Worm (Caenorhabditis elegans) whole organism, L3 larva: ENCODE results near the gene spp-8.

Experiments
- R02D3.7 ChIP-seq: fragments of 150-350 bp; optimal IDR thresholded peaks from 2 replicates; lab custom pipeline; 2014; ENCODE audit warnings: missing biosample characterization, missing genetic modification characterization
- ceh-28 ChIP-seq: fragments of 150-350 bp; optimal IDR thresholded peaks from 2 replicates; lab custom pipeline; 2014; ENCODE audit warnings: missing biosample characterization, missing genetic modification reagents, missing genetic modification characterization
- ceh-82 ChIP-seq: fragments of 150-350 bp; optimal IDR thresholded peaks from 2 replicates; lab custom pipeline; 2014; ENCODE audit warnings: missing biosample characterization, missing genetic modification characterization
- egl-27 ChIP-seq: sonication (generic microtip); optimal IDR thresholded peaks from 4 replicates; lab custom pipeline; 2017; ENCODE audit warnings: missing biosample characterization, missing genetic modification reagents, missing genetic modification characterization
- elt-3 ChIP-seq, 3 experiments: fragments of 150-350 bp in 1 of 3; sonication (generic microtip) in 2 of 3; optimal IDR thresholded peaks; 2 replicates in 2 of 3; 4 replicates in 1 of 3; lab custom pipeline; 2014 to 2017; ENCODE audit warnings: missing biosample characterization in 3 of 3, missing genetic modification characterization in 3 of 3
- lin-15B ChIP-seq: fragments of 150-350 bp; optimal IDR thresholded peaks from 2 replicates; lab custom pipeline; 2014; ENCODE audit warnings: missing biosample characterization, missing genetic modification characterization
- nhr-12 ChIP-seq: fragments of 150-350 bp; optimal IDR thresholded peaks from 2 replicates; lab custom pipeline; 2014; ENCODE audit warnings: missing biosample characterization, missing genetic modification characterization
- nhr-23 ChIP-seq: fragments of 150-350 bp; optimal IDR thresholded peaks from 2 replicates; lab custom pipeline; 2014; ENCODE audit warnings: missing biosample characterization, missing genetic modification reagents, missing genetic modification characterization
- nhr-25 ChIP-seq: sonication (generic microtip); optimal IDR thresholded peaks from 2 replicates; lab custom pipeline; 2017; ENCODE audit warnings: missing biosample characterization, missing genetic modification characterization
- nhr-28 ChIP-seq: fragments of 150-350 bp; optimal IDR thresholded peaks from 2 replicates; lab custom pipeline; 2014; ENCODE audit warnings: missing biosample characterization, missing genetic modification characterization
- pha-4 ChIP-seq: fragments of 150-350 bp; optimal IDR thresholded peaks from 2 replicates; lab custom pipeline; 2014; ENCODE audit warnings: missing biosample characterization, missing genetic modification reagents, missing genetic modification characterization
- ztf-11 ChIP-seq: fragments of 150-350 bp; optimal IDR thresholded peaks from 2 replicates; lab custom pipeline; 2014; ENCODE audit warnings: missing biosample characterization, missing genetic modification characterization
- ztf-4 ChIP-seq: fragments of 150-350 bp; optimal IDR thresholded peaks from 2 replicates; lab custom pipeline; 2014; ENCODE audit warnings: missing biosample characterization, missing genetic modification characterization

- no peak for TF ChIP-seq nhr-28 (tag; lab: Kevin White, UChicago)
- no peak for TF ChIP-seq lin-15B (tag; lab: Kevin White, UChicago)
- no peak for TF ChIP-seq nhr-23 (tag; lab: Kevin White, UChicago)
- no peak for TF ChIP-seq ztf-4 (tag; lab: Kevin White, UChicago)
- no peak for TF ChIP-seq nhr-25 (tag; lab: Kevin White, UChicago)
- no peak for TF ChIP-seq pha-4 (tag; lab: Kevin White, UChicago)
- no peak for TF ChIP-seq ztf-11 (tag; lab: Kevin White, UChicago)
- TF ChIP-seq nhr-12 (tag; lab: Kevin White, UChicago): no peak
- TF ChIP-seq egl-27 (tag; lab: Kevin White, UChicago): no peak
- TF ChIP-seq elt-3 (tag; optimal IDR thresholded peaks at IDR 0.05; lab: Kevin White, UChicago): no peak
- no peak for TF ChIP-seq R02D3.7 (tag; lab: Kevin White, UChicago)
- TF ChIP-seq ceh-82 (tag; lab: Kevin White, UChicago): no peak
- no peak for TF ChIP-seq ceh-28 (tag; lab: Kevin White, UChicago)
Measured at ce11 chrIV:8479346-8479745, 2.1 kb upstream of the spp-8 start, which contains the start of gene hlh-12.
